Fruit fly (Drosophila melanogaster): Measurements from ENCODE around the gene CG14304.

The CG14304 gene

DNA sequence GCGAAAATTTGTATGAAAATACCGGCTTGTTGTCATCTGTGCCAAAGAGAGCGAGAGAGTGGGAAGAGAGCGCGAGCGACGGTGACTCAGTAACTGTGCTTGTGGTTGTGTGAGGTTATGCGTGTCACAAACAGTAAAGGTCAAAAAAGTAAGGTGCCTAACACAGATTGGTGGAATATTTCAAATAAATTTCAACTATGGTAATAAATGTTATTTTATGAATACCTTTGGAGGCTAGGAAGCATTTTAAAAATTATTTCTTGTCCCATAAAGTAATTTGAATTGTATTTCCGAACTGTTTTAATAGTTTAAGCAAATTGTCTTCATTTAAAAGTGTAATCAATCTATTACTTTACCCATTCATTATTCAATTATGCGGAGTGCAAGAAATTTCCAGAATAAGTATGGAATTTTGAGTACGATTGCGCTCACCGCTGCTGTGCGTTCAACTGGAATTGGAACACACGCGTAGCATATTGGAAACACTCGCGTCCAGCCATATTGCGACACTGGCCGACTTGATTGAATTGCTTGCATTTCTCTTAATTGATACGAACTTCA is 47.3 kb downstream of the CG14304 start (continued):
- peak; percentile 85 for TF ChIP-seq nerfin-1 (tag; optimal IDR thresholded peaks at IDR 0.05)
- peak; percentile 88 for TF ChIP-seq CG3065 (GFP tag; optimal IDR thresholded peaks at IDR 0.05)
- TF ChIP-seq hkb (optimal IDR thresholded peaks at IDR 0.05) = no peak
- peak; percentile 94 for TF ChIP-seq hkb (GFP tag; IDR thresholded peaks at IDR 0.05)
- TF ChIP-seq Pdp1 (GFP tag; optimal IDR thresholded peaks at IDR 0.05) = peak; percentile 87 to 93
- peak; percentile 88 for TF ChIP-seq CG6254 (GFP tag; optimal IDR thresholded peaks at IDR 0.05)
- no peak for TF ChIP-seq pros (GFP tag; optimal IDR thresholded peaks at IDR 0.05)
- TF ChIP-seq Taf1 (GFP tag; IDR thresholded peaks at IDR 0.05) = peak; percentile 90
- peak; percentile 72 for TF ChIP-seq onecut (GFP tag; IDR thresholded peaks at IDR 0.05)
- TF ChIP-seq CG8944 (GFP tag; optimal IDR thresholded peaks at IDR 0.05) = peak; percentile 83
- TF ChIP-seq fd64A (GFP tag; optimal IDR thresholded peaks at IDR 0.05) = peak; percentile 71
- peak; percentile 75 for TF ChIP-seq CG6272 (GFP tag; IDR thresholded peaks at IDR 0.05)
- peak; percentile 79 for TF ChIP-seq ems (GFP tag; optimal IDR thresholded peaks at IDR 0.05)
- TF ChIP-seq maf-S (GFP tag; optimal IDR thresholded peaks at IDR 0.05) = peak; percentile 88
- TF ChIP-seq tio (GFP tag; optimal IDR thresholded peaks at IDR 0.05) = peak; percentile 97
- TF ChIP-seq dimm (GFP tag; IDR thresholded peaks at IDR 0.05) = no peak; the same call in 1 of the 2 replicates
- TF ChIP-seq trem (tag; optimal IDR thresholded peaks at IDR 0.05) = peak; percentile 89
- TF ChIP-seq grau (tag; optimal IDR thresholded peaks at IDR 0.05) = peak; percentile 96
- TF ChIP-seq NC2α (GFP tag; optimal IDR thresholded peaks at IDR 0.05) = peak; percentile 81
- peak; percentile 93 for TF ChIP-seq CG11093 (GFP tag; IDR thresholded peaks at IDR 0.05)
- peak; percentile 93 for TF ChIP-seq CG8388 (GFP tag; optimal IDR thresholded peaks at IDR 0.05)
- peak; percentile 84 for TF ChIP-seq Rx (GFP tag; IDR thresholded peaks at IDR 0.05)
- peak; percentile 40; the same call in 1 of the 2 replicates for TF ChIP-seq dati (GFP tag; IDR thresholded peaks at IDR 0.05)
- TF ChIP-seq Lim3 (GFP tag; IDR thresholded peaks at IDR 0.05) = peak; percentile 79; the same call in 1 of the 2 replicates
- no peak for TF ChIP-seq CG1832 (GFP tag; optimal IDR thresholded peaks at IDR 0.05)
- peak; percentile 78; the same call in 1 of the 3 replicates for TF ChIP-seq CG2889 (GFP tag; IDR thresholded peaks at IDR 0.05)
- TF ChIP-seq CG5180 (GFP tag; optimal IDR thresholded peaks at IDR 0.05) = peak; percentile 84
- peak; percentile 92 for TF ChIP-seq twi (tag; optimal IDR thresholded peaks at IDR 0.05)
- peak; percentile 94 for TF ChIP-seq CG16863 (GFP tag; optimal IDR thresholded peaks at IDR 0.05)
- TF ChIP-seq CG4328 (GFP tag; optimal IDR thresholded peaks at IDR 0.05) = peak; percentile 72
- no peak for TF ChIP-seq nerfin-2 (GFP tag; IDR thresholded peaks at IDR 0.05; ENCODE audit: partially characterized antibody)
- TF ChIP-seq btn (GFP tag; optimal IDR thresholded peaks at IDR 0.05) = peak; percentile 69
- TF ChIP-seq Doc2 (GFP tag; IDR thresholded peaks at IDR 0.05) = peak; percentile 61
- peak; percentile 96 for TF ChIP-seq Hr3 (GFP tag; optimal IDR thresholded peaks at IDR 0.05)
- peak; percentile 79 for TF ChIP-seq CG6654 (GFP tag; optimal IDR thresholded peaks at IDR 0.05)
- TF ChIP-seq Adf1 (GFP tag; IDR thresholded peaks at IDR 0.05) = peak; percentile 78
- peak; percentile 68 for TF ChIP-seq CG7271 (tag; optimal IDR thresholded peaks at IDR 0.05)
- TF ChIP-seq nom (GFP tag; optimal IDR thresholded peaks at IDR 0.05) = peak; percentile 88
- TF ChIP-seq Deaf1 (tag; optimal IDR thresholded peaks at IDR 0.05) = peak; percentile 77
- TF ChIP-seq dmrt11E (tag; optimal IDR thresholded peaks at IDR 0.05) = peak; percentile 94
- peak; percentile 98 for TF ChIP-seq CoRest (tag; optimal IDR thresholded peaks at IDR 0.05)
- TF ChIP-seq pnt (GFP tag; optimal IDR thresholded peaks at IDR 0.05) = peak; percentile 83
- peak; percentile 83 for TF ChIP-seq CG15514 (GFP tag; optimal IDR thresholded peaks at IDR 0.05)
- peak; percentile 91 for TF ChIP-seq CG8089 (GFP tag; optimal IDR thresholded peaks at IDR 0.05)
- peak; percentile 81 for TF ChIP-seq CG2116 (GFP tag; optimal IDR thresholded peaks at IDR 0.05)
- peak; percentile 94 for TF ChIP-seq CG3847 (GFP tag; IDR thresholded peaks at IDR 0.05)
- peak; percentile 93 for TF ChIP-seq Asciz (GFP tag; optimal IDR thresholded peaks at IDR 0.05)
- peak; percentile 93 for TF ChIP-seq CG1529 (GFP tag; optimal IDR thresholded peaks at IDR 0.05)
- TF ChIP-seq Dip3 (GFP tag; optimal IDR thresholded peaks at IDR 0.05) = peak; percentile 95
- peak; percentile 66 for TF ChIP-seq CG7928 (GFP tag; optimal IDR thresholded peaks at IDR 0.05)
